Worm (Caenorhabditis elegans): ENCODE results near the gene tbp-1.
A peak's percentile ranks its signal among the peaks of the same experiment; 100 is the strongest.

Gene tbp-1

ce11 chrIII:7375434-7375833 is 8.4 kb upstream of the tbp-1 start:
- TF ChIP-seq unc-62 (GFP tag; optimal IDR thresholded peaks at IDR 0.05 in 1 of 2), result peak in 1 of 2 experiments; percentile 96
- no peak for TF ChIP-seq unc-62 (tag; optimal IDR thresholded peaks at IDR 0.05)
- no peak for TF ChIP-seq aha-1 (tag)
- TF ChIP-seq vab-7 (GFP tag; IDR thresholded peaks at IDR 0.05), result 0 out of 2 replicates have a peak, but pooled peaks have one; percentile 20
- TF ChIP-seq madf-9 (GFP tag; conservative IDR thresholded peaks at IDR 0.05), result no peak
- TF ChIP-seq php-3 (GFP tag; IDR thresholded peaks at IDR 0.05), result peak; percentile 22; the same call in 1 of the 2 replicates
- no peak for TF ChIP-seq nhr-102 (tag; optimal IDR thresholded peaks at IDR 0.05)
- no peak for TF ChIP-seq nhr-77 (tag; optimal IDR thresholded peaks at IDR 0.05)
- peak; percentile 12 for TF ChIP-seq mep-1 (tag; optimal IDR thresholded peaks at IDR 0.05)
- TF ChIP-seq R02D3.7 (tag; optimal IDR thresholded peaks at IDR 0.05), result no peak
- no peak for TF ChIP-seq jun-1 (tag; optimal IDR thresholded peaks at IDR 0.05)
- TF ChIP-seq F26F4.8 (GFP tag; conservative IDR thresholded peaks at IDR 0.05), result no peak
- no peak for TF ChIP-seq cey-2 (tag; optimal IDR thresholded peaks at IDR 0.05; ENCODE audit: borderline replicate concordance, insufficient read depth)
- no peak for TF ChIP-seq aly-2 (tag; optimal IDR thresholded peaks at IDR 0.05)
- peak in 1 of 2 experiments; percentile 32 for TF ChIP-seq mdl-1 (tag; optimal IDR thresholded peaks at IDR 0.05)
- peak; percentile 83 for TF ChIP-seq nhr-28 (tag; optimal IDR thresholded peaks at IDR 0.05)
- TF ChIP-seq hlh-30 (tag; optimal IDR thresholded peaks at IDR 0.05; ENCODE audit: insufficient read depth), result peak; percentile 13
- no peak for TF ChIP-seq nhr-11 (tag; optimal IDR thresholded peaks at IDR 0.05)
- TF ChIP-seq nhr-48 (tag; optimal IDR thresholded peaks at IDR 0.05), result peak; percentile 21
- peak; percentile 3 for TF ChIP-seq ama-1 (optimal IDR thresholded peaks at IDR 0.05)
- no peak for TF ChIP-seq zfp-2 (tag; optimal IDR thresholded peaks at IDR 0.05)
- no peak for TF ChIP-seq lin-29 (GFP tag; IDR thresholded peaks at IDR 0.05)
- peak; percentile 27 for TF ChIP-seq mes-2 (tag; optimal IDR thresholded peaks at IDR 0.05; ENCODE audit: poor library complexity, severe bottlenecking)
- TF ChIP-seq dmd-6 (GFP tag; IDR thresholded peaks at IDR 0.05), result peak; percentile 36; the same call in 1 of the 2 replicates
- peak; percentile 21 for TF ChIP-seq T26A8.4 (GFP tag; IDR thresholded peaks at IDR 0.05)
- no peak for TF ChIP-seq ceh-28 (tag; optimal IDR thresholded peaks at IDR 0.05)
- no peak for TF ChIP-seq fos-1 (tag; optimal IDR thresholded peaks at IDR 0.05)
- TF ChIP-seq T20F7.1 (GFP tag; optimal IDR thresholded peaks at IDR 0.05), result no peak
- TF ChIP-seq daf-16 (GFP tag; optimal IDR thresholded peaks at IDR 0.05), result no peak
- peak; percentile 71 for TF ChIP-seq daf-16 (tag; optimal IDR thresholded peaks at IDR 0.05)
- no peak for TF ChIP-seq lim-7 (GFP tag; IDR thresholded peaks at IDR 0.05)
- no peak for TF ChIP-seq fkh-10 (GFP tag; optimal IDR thresholded peaks at IDR 0.05)
- TF ChIP-seq zip-11 (GFP tag; IDR thresholded peaks at IDR 0.05), result no peak
- TF ChIP-seq pqm-1 (tag; optimal IDR thresholded peaks at IDR 0.05), result peak; percentile 80
- TF ChIP-seq snpc-1.2 (GFP tag; IDR thresholded peaks at IDR 0.05), result no peak
- TF ChIP-seq mxl-3 (GFP tag; optimal IDR thresholded peaks at IDR 0.05), result peak; percentile 71
- TF ChIP-seq ctbp-1 (GFP tag; IDR thresholded peaks at IDR 0.05), result no peak
- TF ChIP-seq nhr-111 (GFP tag; optimal IDR thresholded peaks at IDR 0.05), result no peak
- TF ChIP-seq hif-1 (tag; optimal IDR thresholded peaks at IDR 0.05), result no peak
- no peak for TF ChIP-seq sdz-12 (GFP tag; optimal IDR thresholded peaks at IDR 0.05)
- no peak for TF ChIP-seq saeg-2 (GFP tag; IDR thresholded peaks at IDR 0.05)
- TF ChIP-seq spr-3 (GFP tag; optimal IDR thresholded peaks at IDR 0.05), result no peak
- TF ChIP-seq attf-4 (tag; optimal IDR thresholded peaks at IDR 0.05), result no peak
- TF ChIP-seq hlh-11 (tag; optimal IDR thresholded peaks at IDR 0.05), result peak; percentile 76
- peak; percentile 35 for TF ChIP-seq dve-1 (tag; optimal IDR thresholded peaks at IDR 0.05; ENCODE audit: insufficient read depth)
- TF ChIP-seq ztf-7 (tag; optimal IDR thresholded peaks at IDR 0.05), result peak; percentile 26
- no peak for TF ChIP-seq dmd-8 (GFP tag; IDR thresholded peaks at IDR 0.05)
- no peak for TF ChIP-seq Y75B8A.6 (GFP tag; IDR thresholded peaks at IDR 0.05)
- no peak for TF ChIP-seq F37D6.2 (tag; optimal IDR thresholded peaks at IDR 0.05)
- TF ChIP-seq lin-13 (GFP tag; optimal IDR thresholded peaks at IDR 0.05), result no peak
- 0 out of 2 replicates have a peak, but pooled peaks have one; percentile 38 for TF ChIP-seq lin-1 (GFP tag; IDR thresholded peaks at IDR 0.05)
